Worm (Caenorhabditis elegans) whole organism, L2 larva: ENCODE data around the gene T28A8.6.
A peak's percentile ranks its signal among the peaks of the same experiment; 100 is the strongest.

Source experiments
- C34F6.9 ChIP-seq: fragments of 150-350 bp; optimal IDR thresholded peaks from 2 replicates; lab custom pipeline; 2014; ENCODE audit warnings: missing biosample characterization, missing genetic modification characterization
- F13H6.1 ChIP-seq: sonication (generic microtip); optimal IDR thresholded peaks from 2 replicates; lab custom pipeline; 2016; ENCODE audit warnings: missing genetic modification characterization, missing compliant biosample characterization
- R02D3.7 ChIP-seq: fragments of 150-350 bp; optimal IDR thresholded peaks from 2 replicates; lab custom pipeline; 2014; ENCODE audit warnings: missing biosample characterization, missing genetic modification characterization
- Y55F3AM.14 ChIP-seq: fragments of 200-800 bp; sonication (Bioruptor generic); optimal IDR thresholded peaks from 2 replicates; lab custom pipeline; 2018; ENCODE audit warnings: mild to moderate bottlenecking, missing genetic modification characterization, missing compliant biosample characterization
- ZK546.5 ChIP-seq: sonication (generic microtip); optimal IDR thresholded peaks from 2 replicates; lab custom pipeline; 2017; ENCODE audit warnings: missing biosample characterization, missing genetic modification characterization
- alr-1 ChIP-seq: fragments of 150-350 bp; optimal IDR thresholded peaks from 2 replicates; lab custom pipeline; 2014; ENCODE audit warnings: missing biosample characterization, missing genetic modification characterization
- aly-2 ChIP-seq: fragments of 150-350 bp; optimal IDR thresholded peaks from 2 replicates; lab custom pipeline; 2014; ENCODE audit warnings: missing biosample characterization, missing genetic modification characterization
- ama-1 ChIP-seq: fragments of 150-350 bp; optimal IDR thresholded peaks from 2 replicates; lab custom pipeline; 2018; ENCODE audit warnings: inconsistent platforms
- blmp-1 ChIP-seq: sonication (generic microtip); optimal IDR thresholded peaks from 2 replicates; lab custom pipeline; 2017; ENCODE audit warnings: missing genetic modification characterization, mild to moderate bottlenecking, missing compliant biosample characterization, antibody characterized with exemption, moderate library complexity; ENCODE audit not compliant: insufficient read depth
- ceh-16 ChIP-seq: fragments of 150-350 bp; optimal IDR thresholded peaks from 2 replicates; lab custom pipeline; 2014; ENCODE audit warnings: missing biosample characterization, missing genetic modification characterization
- ceh-82 ChIP-seq: fragments of 150-350 bp; optimal IDR thresholded peaks from 2 replicates; lab custom pipeline; 2014; ENCODE audit warnings: missing biosample characterization, missing genetic modification characterization
- crh-2 ChIP-seq: sonication (generic microtip); optimal IDR thresholded peaks from 2 replicates; lab custom pipeline; 2017; ENCODE audit warnings: missing biosample characterization, missing genetic modification characterization
- dmd-4 ChIP-seq: sonication (generic microtip); optimal IDR thresholded peaks from 2 replicates; lab custom pipeline; 2017; ENCODE audit warnings: missing biosample characterization, missing genetic modification characterization
- egl-27 ChIP-seq: sonication (generic microtip); optimal IDR thresholded peaks from 3 replicates; lab custom pipeline; 2017; ENCODE audit warnings: missing biosample characterization, missing genetic modification reagents, missing genetic modification characterization
- elt-1 ChIP-seq: fragments of 150-350 bp; optimal IDR thresholded peaks from 2 replicates; lab custom pipeline; 2014; ENCODE audit warnings: missing biosample characterization, missing genetic modification characterization
- elt-3 ChIP-seq: sonication (generic microtip); optimal IDR thresholded peaks from 2 replicates; lab custom pipeline; 2017; ENCODE audit warnings: missing biosample characterization, missing genetic modification characterization
- fos-1 ChIP-seq: fragments of 150-350 bp; optimal IDR thresholded peaks from 2 replicates; lab custom pipeline; 2014; ENCODE audit warnings: missing biosample characterization, missing genetic modification characterization
- gmeb-1 ChIP-seq: fragments of 150-350 bp; optimal IDR thresholded peaks from 2 replicates; lab custom pipeline; 2014; ENCODE audit warnings: missing biosample characterization, missing genetic modification characterization
- lin-11 ChIP-seq: fragments of 150-350 bp; sonication (generic microtip); optimal IDR thresholded peaks from 2 replicates; lab custom pipeline; 2014; ENCODE audit warnings: missing biosample characterization, missing genetic modification characterization, inconsistent platforms, mixed read lengths
- lin-13 ChIP-seq: fragments of 150-350 bp; optimal IDR thresholded peaks from 2 replicates; lab custom pipeline; 2014; ENCODE audit warnings: missing biosample characterization, missing genetic modification reagents, missing genetic modification characterization
- lin-39 ChIP-seq: fragments of 150-350 bp; optimal IDR thresholded peaks from 2 replicates; lab custom pipeline; 2014; ENCODE audit warnings: missing biosample characterization, missing genetic modification reagents, missing genetic modification characterization
- lsy-2 ChIP-seq, 2 experiments: fragments of 150-350 bp in 1 of 2; sonication (generic microtip) in 1 of 2; optimal IDR thresholded peaks; 2 replicates each; lab custom pipeline; 2014 to 2017; ENCODE audit warnings: missing biosample characterization in 2 of 2, missing genetic modification characterization in 2 of 2
- mab-5 ChIP-seq: fragments of 150-350 bp; optimal IDR thresholded peaks from 2 replicates; lab custom pipeline; 2014; ENCODE audit warnings: missing biosample characterization, missing genetic modification characterization
- mbf-1 ChIP-seq: sonication (generic microtip); optimal IDR thresholded peaks from 2 replicates; lab custom pipeline; 2017; ENCODE audit warnings: missing biosample characterization, missing genetic modification characterization
- mdl-1 ChIP-seq, 2 experiments: fragments of 150-350 bp in 1 of 2; sonication (generic microtip) in 1 of 2; optimal IDR thresholded peaks; 2 replicates each; lab custom pipeline; 2017; ENCODE audit warnings: missing biosample characterization in 2 of 2, missing genetic modification characterization in 2 of 2
- nhr-10 ChIP-seq: sonication (generic microtip); optimal IDR thresholded peaks from 2 replicates; lab custom pipeline; 2017; ENCODE audit warnings: missing biosample characterization, missing genetic modification characterization
- nhr-11 ChIP-seq: fragments of 150-350 bp; optimal IDR thresholded peaks from 2 replicates; lab custom pipeline; 2014; ENCODE audit warnings: missing biosample characterization, missing genetic modification characterization
- nhr-12 ChIP-seq: fragments of 150-350 bp; optimal IDR thresholded peaks from 2 replicates; lab custom pipeline; 2014; ENCODE audit warnings: missing biosample characterization, missing genetic modification characterization
- nhr-129 ChIP-seq: fragments of 150-350 bp; optimal IDR thresholded peaks from 2 replicates; lab custom pipeline; 2014; ENCODE audit warnings: missing biosample characterization, missing genetic modification characterization
- nhr-21 ChIP-seq: fragments of 150-350 bp; optimal IDR thresholded peaks from 2 replicates; lab custom pipeline; 2014; ENCODE audit warnings: missing biosample characterization, missing genetic modification characterization
- nhr-23 ChIP-seq: fragments of 150-350 bp; optimal IDR thresholded peaks from 2 replicates; lab custom pipeline; 2014; ENCODE audit warnings: missing biosample characterization, missing genetic modification reagents, missing genetic modification characterization
- nhr-25 ChIP-seq: fragments of 150-350 bp; sonication (generic microtip); optimal IDR thresholded peaks from 3 replicates; lab custom pipeline; 2014; ENCODE audit warnings: missing biosample characterization, missing genetic modification characterization
- nhr-6 ChIP-seq: fragments of 150-350 bp; optimal IDR thresholded peaks from 2 replicates; lab custom pipeline; 2014; ENCODE audit warnings: missing biosample characterization, missing genetic modification characterization
- nhr-77 ChIP-seq: fragments of 150-350 bp; optimal IDR thresholded peaks from 2 replicates; lab custom pipeline; 2014; ENCODE audit warnings: missing biosample characterization, missing genetic modification characterization
- peb-1 ChIP-seq: fragments of 150-350 bp; optimal IDR thresholded peaks from 2 replicates; lab custom pipeline; 2014; ENCODE audit warnings: missing biosample characterization, missing genetic modification characterization
- sem-4 ChIP-seq: fragments of 150-350 bp; optimal IDR thresholded peaks from 2 replicates; lab custom pipeline; 2014; ENCODE audit warnings: missing biosample characterization, missing genetic modification reagents, missing genetic modification characterization
- sma-3 ChIP-seq: sonication (generic microtip); optimal IDR thresholded peaks from 2 replicates; lab custom pipeline; 2016; ENCODE audit warnings: missing genetic modification reagents, missing genetic modification characterization, missing compliant biosample characterization
- sma-9 ChIP-seq, 2 experiments: fragments of 150-350 bp in 1 of 2; sonication (generic microtip) in 1 of 2; optimal IDR thresholded peaks; 2 replicates each; lab custom pipeline; 2014 to 2016; ENCODE audit warnings: missing genetic modification characterization in 2 of 2, mild to moderate bottlenecking in 1 of 2, missing biosample characterization in 1 of 2, missing compliant biosample characterization in 1 of 2, missing genetic modification reagents in 1 of 2, moderate library complexity in 1 of 2
- snpc-4 ChIP-seq: fragments of 150-350 bp; optimal IDR thresholded peaks from 2 replicates; lab custom pipeline; 2014; ENCODE audit warnings: missing biosample characterization, missing genetic modification characterization
- unc-39 ChIP-seq: fragments of 150-350 bp; optimal IDR thresholded peaks from 2 replicates; lab custom pipeline; 2014; ENCODE audit warnings: missing biosample characterization, missing genetic modification characterization
- unc-55 ChIP-seq: fragments of 150-350 bp; sonication (generic microtip); optimal IDR thresholded peaks from 3 replicates; lab custom pipeline; 2014; ENCODE audit warnings: missing biosample characterization, missing genetic modification reagents, missing genetic modification characterization
- zag-1 ChIP-seq: fragments of 150-350 bp; optimal IDR thresholded peaks from 2 replicates; lab custom pipeline; 2014; ENCODE audit warnings: missing biosample characterization, missing genetic modification characterization
- ztf-1 ChIP-seq: fragments of 200-800 bp; sonication (Bioruptor generic); conservative IDR thresholded peaks from 2 replicates; pipeline ENCODE4 v1.3.6; 2022; ENCODE audit warnings: missing genetic modification characterization, missing compliant biosample characterization
- ztf-11 ChIP-seq: sonication (generic microtip); optimal IDR thresholded peaks from 2 replicates; lab custom pipeline; 2017; ENCODE audit warnings: missing biosample characterization, missing genetic modification characterization
- ztf-4 ChIP-seq: fragments of 150-350 bp; optimal IDR thresholded peaks from 2 replicates; lab custom pipeline; 2014; ENCODE audit warnings: missing biosample characterization, missing genetic modification characterization

T28A8.6 gene

ce11 chrIII:13464493-13465362 lies 34.3 kb upstream of the T28A8.6 start, which contains the start of gene kel-3 (continued):
- TF ChIP-seq ceh-16 (tag; lab: Kevin White, UChicago) (no peak), unc-39 (tag; lab: Kevin White, UChicago) (no peak), nhr-23 (tag; lab: Kevin White, UChicago) (no peak)

ce11 chrIII:13465918-13466592 lies 32.9 kb upstream of the T28A8.6 start, which contains the start of gene cdk-5:
cdk-5 (minus strand) TSS chrIII:13466342.
- TF ChIP-seq lin-13 (peak; percentile 88), elt-3 (tag; lab: Kevin White, UChicago) (no peak), fos-1 (tag; lab: Kevin White, UChicago) (peak; percentile 74), egl-27 (tag; lab: Kevin White, UChicago) (peak; percentile 86), nhr-77 (tag; lab: Kevin White, UChicago) (no peak), nhr-11 (no peak), crh-2 (tag; lab: Kevin White, UChicago) (peak; percentile 98), nhr-10 (tag; lab: Kevin White, UChicago) (peak; percentile 65), ceh-16 (tag; lab: Kevin White, UChicago) (peak; percentile 22), R02D3.7 (tag; lab: Kevin White, UChicago) (peak; percentile 60), lin-11 (tag; lab: Kevin White, UChicago) (peak; percentile 73), gmeb-1 (tag; lab: Kevin White, UChicago) (peak; percentile 94), sem-4 (tag; lab: Kevin White, UChicago) (peak; percentile 74), nhr-21 (tag; lab: Kevin White, UChicago) (peak; percentile 93), blmp-1 (tag; lab: Kevin White, UChicago) (peak; percentile 49), snpc-4 (tag; lab: Kevin White, UChicago) (peak; percentile 20), ceh-82 (tag; lab: Kevin White, UChicago) (peak; percentile 42), zag-1 (tag; lab: Kevin White, UChicago) (no peak), sma-3 (GFP tag; lab: Kevin White, UChicago) (peak; percentile 87), peb-1 (tag; lab: Kevin White, UChicago) (no peak), unc-55 (GFP tag; lab: Kevin White, UChicago) (peak; percentile 98), lin-39 (no peak), ztf-4 (tag; lab: Kevin White, UChicago) (peak; percentile 87), F13H6.1 (tag; lab: Kevin White, UChicago) (peak; percentile 88), nhr-129 (tag; lab: Kevin White, UChicago) (peak; percentile 83), nhr-23 (tag; lab: Kevin White, UChicago) (no peak), sma-9 (GFP tag; optimal IDR thresholded peaks at IDR 0.05; lab: Kevin White, UChicago) (peak; percentile 93), sma-9 (tag; optimal IDR thresholded peaks at IDR 0.05; lab: Kevin White, UChicago) (no peak), mdl-1 (tag; optimal IDR thresholded peaks at IDR 0.05; lab: Kevin White, UChicago) (peak in 1 of 2 experiments; percentile 32), ztf-11 (tag; lab: Kevin White, UChicago) (no peak), mab-5 (tag; lab: Kevin White, UChicago) (peak; percentile 89), unc-39 (tag; lab: Kevin White, UChicago) (no peak), lsy-2 (tag; optimal IDR thresholded peaks at IDR 0.05; lab: Kevin White, UChicago) (peak; percentile 94 to 97), ztf-1 (no peak), nhr-12 (tag; lab: Kevin White, UChicago) (no peak), ZK546.5 (peak; percentile 83), dmd-4 (no peak), alr-1 (no peak), C34F6.9 (peak; percentile 99), aly-2 (tag; lab: Kevin White, UChicago) (peak; percentile 22), nhr-25 (tag; lab: Kevin White, UChicago) (peak; percentile 94), Y55F3AM.14 (GFP tag; lab: Kevin White, UChicago) (no peak), mbf-1 (no peak), nhr-6 (peak; percentile 90), elt-1 (tag; lab: Kevin White, UChicago) (no peak), ama-1 (peak; percentile 81)
